Worm (Caenorhabditis elegans): ENCODE data around the gene Y38C1BA.4.
A peak's percentile ranks its signal among the peaks of the same experiment; 100 is the strongest.

Gene Y38C1BA.4

ce11 chrIV:1862655-1863054, 41.0 kb downstream of the Y38C1BA.4 start:
- TF ChIP-seq zag-1 (tag; optimal IDR thresholded peaks at IDR 0.05) (no peak), ztf-11 (tag; optimal IDR thresholded peaks at IDR 0.05) (no peak), R02D3.7 (tag; optimal IDR thresholded peaks at IDR 0.05) (no peak), ceh-16 (tag; optimal IDR thresholded peaks at IDR 0.05) (no peak), nhr-6 (tag; optimal IDR thresholded peaks at IDR 0.05) (no peak), lsy-2 (tag; optimal IDR thresholded peaks at IDR 0.05) (no peak)

- no peak for TF ChIP-seq egl-27 (tag; optimal IDR thresholded peaks at IDR 0.05)
- TF ChIP-seq zag-1 (tag; optimal IDR thresholded peaks at IDR 0.05) = no peak
- no peak for TF ChIP-seq ceh-16 (tag; optimal IDR thresholded peaks at IDR 0.05)
- no peak for TF ChIP-seq mdl-1 (tag; optimal IDR thresholded peaks at IDR 0.05)
- TF ChIP-seq unc-39 (tag; optimal IDR thresholded peaks at IDR 0.05) = no peak
- TF ChIP-seq ztf-4 (tag; optimal IDR thresholded peaks at IDR 0.05) = no peak
- no peak for TF ChIP-seq ztf-1 (GFP tag; conservative IDR thresholded peaks at IDR 0.05)
- no peak for TF ChIP-seq mbf-1 (tag; optimal IDR thresholded peaks at IDR 0.05)
- TF ChIP-seq peb-1 (tag; optimal IDR thresholded peaks at IDR 0.05) = no peak
- TF ChIP-seq ZK546.5 (tag; optimal IDR thresholded peaks at IDR 0.05) = no peak
- peak; percentile 100 for TF ChIP-seq blmp-1 (tag; optimal IDR thresholded peaks at IDR 0.05; ENCODE audit: insufficient read depth)
- no peak for TF ChIP-seq elt-1 (tag; optimal IDR thresholded peaks at IDR 0.05)
- no peak for TF ChIP-seq ztf-11 (tag; optimal IDR thresholded peaks at IDR 0.05)
- peak; percentile 67 for TF ChIP-seq sma-9 (GFP tag; optimal IDR thresholded peaks at IDR 0.05)
- no peak for TF ChIP-seq sma-9 (tag; optimal IDR thresholded peaks at IDR 0.05)
- no peak for TF ChIP-seq F13H6.1 (tag; optimal IDR thresholded peaks at IDR 0.05)
- no peak for TF ChIP-seq lin-39 (tag; optimal IDR thresholded peaks at IDR 0.05)
- peak; percentile 69 for TF ChIP-seq nhr-25 (tag; optimal IDR thresholded peaks at IDR 0.05)
- TF ChIP-seq R02D3.7 (tag; optimal IDR thresholded peaks at IDR 0.05) = no peak
- peak; percentile 40 for TF ChIP-seq sma-3 (GFP tag; optimal IDR thresholded peaks at IDR 0.05)
- no peak for TF ChIP-seq aly-2 (tag; optimal IDR thresholded peaks at IDR 0.05)
- TF ChIP-seq fos-1 (tag; optimal IDR thresholded peaks at IDR 0.05) = peak; percentile 8
- no peak for TF ChIP-seq unc-62 (GFP tag; optimal IDR thresholded peaks at IDR 0.05)
- TF ChIP-seq Y55F3AM.14 (GFP tag; optimal IDR thresholded peaks at IDR 0.05) = peak; percentile 22
- no peak for TF ChIP-seq crh-2 (tag; optimal IDR thresholded peaks at IDR 0.05)
- TF ChIP-seq gmeb-1 (tag; optimal IDR thresholded peaks at IDR 0.05) = no peak
- no peak for TF ChIP-seq nhr-23 (tag; optimal IDR thresholded peaks at IDR 0.05)
- no peak for TF ChIP-seq nhr-6 (tag; optimal IDR thresholded peaks at IDR 0.05)
- no peak for TF ChIP-seq lsy-2 (tag; optimal IDR thresholded peaks at IDR 0.05)
- no peak for TF ChIP-seq lin-11 (tag; optimal IDR thresholded peaks at IDR 0.05)
- no peak for TF ChIP-seq snpc-4 (tag; optimal IDR thresholded peaks at IDR 0.05)
- no peak for TF ChIP-seq elt-3 (tag; optimal IDR thresholded peaks at IDR 0.05)
- TF ChIP-seq mab-5 (tag; optimal IDR thresholded peaks at IDR 0.05) = no peak
- TF ChIP-seq sem-4 (tag; optimal IDR thresholded peaks at IDR 0.05) = no peak
- TF ChIP-seq ama-1 (optimal IDR thresholded peaks at IDR 0.05) = no peak
- TF ChIP-seq nhr-12 (tag; optimal IDR thresholded peaks at IDR 0.05) = no peak
- no peak for TF ChIP-seq nhr-11 (tag; optimal IDR thresholded peaks at IDR 0.05)
- no peak for TF ChIP-seq nhr-237 (tag; optimal IDR thresholded peaks at IDR 0.05)
- TF ChIP-seq nhr-21 (tag; optimal IDR thresholded peaks at IDR 0.05) = peak; percentile 36
- TF ChIP-seq nhr-77 (tag; optimal IDR thresholded peaks at IDR 0.05) = no peak
- TF ChIP-seq skn-1 (tag; optimal IDR thresholded peaks at IDR 0.05) = no peak
- no peak for TF ChIP-seq alr-1 (tag; optimal IDR thresholded peaks at IDR 0.05)
- no peak for TF ChIP-seq nhr-10 (tag; optimal IDR thresholded peaks at IDR 0.05)
- TF ChIP-seq dmd-4 (tag; optimal IDR thresholded peaks at IDR 0.05) = no peak
- no peak for TF ChIP-seq ceh-82 (tag; optimal IDR thresholded peaks at IDR 0.05)
- no peak for TF ChIP-seq unc-55 (GFP tag; optimal IDR thresholded peaks at IDR 0.05)
- TF ChIP-seq lin-13 (GFP tag; optimal IDR thresholded peaks at IDR 0.05) = no peak
Measured at ce11 chrIV:1866863-1867262, 45.2 kb downstream of the Y38C1BA.4 start.

All from whole organism, L2 larva.